Worm (Caenorhabditis elegans) whole organism, L1 larva: Measurements from ENCODE around the gene Y57G11C.8.
A peak's percentile ranks its signal among the peaks of the same experiment; 100 is the strongest.

Experiments used
- C04F5.9 ChIP-seq: sonication (generic microtip); optimal IDR thresholded peaks from 2 replicates; lab custom pipeline; 2016; ENCODE audit warnings: missing genetic modification characterization, missing compliant biosample characterization
- C34B4.2 ChIP-seq: sonication (generic microtip); optimal IDR thresholded peaks from 2 replicates; lab custom pipeline; 2017; ENCODE audit warnings: mild to moderate bottlenecking, missing genetic modification characterization, missing compliant biosample characterization
- F16B12.6 ChIP-seq: fragments of 150-350 bp; optimal IDR thresholded peaks from 2 replicates; lab custom pipeline; 2014; ENCODE audit warnings: missing biosample characterization, missing genetic modification characterization
- Y116A8C.19 ChIP-seq: sonication (generic microtip); optimal IDR thresholded peaks from 2 replicates; lab custom pipeline; 2016; ENCODE audit warnings: missing compliant biosample characterization, missing genetic modification characterization, borderline replicate concordance
- alr-1 ChIP-seq: fragments of 200-800 bp; sonication (Bioruptor generic); optimal IDR thresholded peaks from 2 replicates; lab custom pipeline; 2018; ENCODE audit warnings: borderline replicate concordance, mild to moderate bottlenecking, missing genetic modification characterization, missing compliant biosample characterization
- aly-2 ChIP-seq: fragments of 150-350 bp; optimal IDR thresholded peaks from 2 replicates; lab custom pipeline; 2014; ENCODE audit warnings: missing biosample characterization, missing genetic modification characterization
- ama-1 ChIP-seq: fragments of 150-350 bp; optimal IDR thresholded peaks from 2 replicates; lab custom pipeline; 2014
- ceh-63 ChIP-seq: fragments of 200-800 bp; sonication (Bioruptor generic); optimal IDR thresholded peaks from 2 replicates; lab custom pipeline; 2018; ENCODE audit warnings: mild to moderate bottlenecking, missing genetic modification characterization, missing compliant biosample characterization
- ceh-88 ChIP-seq: fragments of 200-800 bp; sonication (Bioruptor generic); IDR thresholded peaks from 2 replicates; pipeline ENCODE4 v1.3.6; 2022; ENCODE audit warnings: missing genetic modification characterization, missing compliant biosample characterization
- ceh-90 ChIP-seq: sonication (generic microtip); optimal IDR thresholded peaks from 2 replicates; lab custom pipeline; 2016; ENCODE audit warnings: missing genetic modification characterization, missing compliant biosample characterization
- dpl-1 ChIP-seq, 3 experiments: fragments of 150-350 bp in 2 of 3; sonication (generic microtip) in 1 of 3; optimal IDR thresholded peaks; 2 replicates each; lab custom pipeline; 2014 to 2017; ENCODE audit warnings: missing biosample characterization in 3 of 3, missing genetic modification characterization in 3 of 3, missing genetic modification reagents in 3 of 3
- efl-1 ChIP-seq, 4 experiments: fragments of 150-350 bp; optimal IDR thresholded peaks in 3 of 4; peaks in 1 of 4; 1 replicate in 1 of 4; 2 replicates in 3 of 4; lab custom pipeline; 2014; ENCODE audit warnings: missing biosample characterization in 2 of 4, missing genetic modification characterization in 2 of 4, missing genetic modification reagents in 2 of 4
- efl-3 ChIP-seq: fragments of 200-800 bp; sonication (Bioruptor generic); optimal IDR thresholded peaks from 2 replicates; lab custom pipeline; 2018; ENCODE audit warnings: mild to moderate bottlenecking, missing genetic modification characterization, missing compliant biosample characterization
- egl-13 ChIP-seq: sonication (generic microtip); optimal IDR thresholded peaks from 2 replicates; lab custom pipeline; 2016; ENCODE audit warnings: missing genotype, missing genetic modification reagents, missing genetic modification characterization, missing compliant biosample characterization
- elt-3 ChIP-seq, 6 experiments: fragments of 150-350 bp in 1 of 6; sonication (generic microtip); optimal IDR thresholded peaks; 2 replicates each; lab custom pipeline; 2017 to 2018; ENCODE audit warnings: missing biosample characterization in 6 of 6, missing genetic modification characterization in 6 of 6, inconsistent platforms in 1 of 6
- fkh-4 ChIP-seq: sonication (generic microtip); optimal IDR thresholded peaks from 2 replicates; lab custom pipeline; 2016; ENCODE audit warnings: missing compliant biosample characterization, missing genetic modification characterization, borderline replicate concordance
- fkh-8 ChIP-seq: sonication (generic microtip); optimal IDR thresholded peaks from 2 replicates; lab custom pipeline; 2016; ENCODE audit warnings: mild to moderate bottlenecking, missing genetic modification characterization, missing compliant biosample characterization
- grh-1 ChIP-seq: fragments of 200-800 bp; sonication (Bioruptor generic); IDR thresholded peaks from 2 replicates; pipeline ENCODE4 v1.3.6; 2022; ENCODE audit warnings: missing genetic modification reagents, missing genetic modification characterization, missing compliant biosample characterization
- hlh-4 ChIP-seq: sonication (generic microtip); optimal IDR thresholded peaks from 2 replicates; lab custom pipeline; 2016; ENCODE audit warnings: mild to moderate bottlenecking, missing genetic modification characterization, missing compliant biosample characterization
- isw-1 ChIP-seq: fragments of 200-800 bp; sonication (Bioruptor generic); IDR thresholded peaks from 2 replicates; pipeline ENCODE4 v1.3.6; 2022; ENCODE audit warnings: missing genetic modification characterization, missing compliant biosample characterization
- jun-1 ChIP-seq: fragments of 150-350 bp; optimal IDR thresholded peaks from 2 replicates; lab custom pipeline; 2014; ENCODE audit warnings: missing biosample characterization, missing genetic modification reagents, missing genetic modification characterization
- lin-15B ChIP-seq: fragments of 150-350 bp; sonication (generic microtip); optimal IDR thresholded peaks from 3 replicates; lab custom pipeline; 2014; ENCODE audit warnings: missing biosample characterization, missing genetic modification characterization
- lin-35 ChIP-seq, 2 experiments: fragments of 150-350 bp; optimal IDR thresholded peaks; 2 replicates each; lab custom pipeline; 2014; ENCODE audit warnings: missing biosample characterization in 2 of 2, missing genetic modification characterization in 2 of 2, missing genetic modification reagents in 2 of 2
- lin-39 ChIP-seq: fragments of 150-350 bp; optimal IDR thresholded peaks from 2 replicates; lab custom pipeline; 2014; ENCODE audit warnings: missing biosample characterization, missing genetic modification reagents, missing genetic modification characterization
- lir-3 ChIP-seq: sonication (generic microtip); optimal IDR thresholded peaks from 2 replicates; lab custom pipeline; 2016; ENCODE audit warnings: mild to moderate bottlenecking, missing genetic modification characterization, moderate library complexity, missing compliant biosample characterization; ENCODE audit not compliant: poor library complexity
- lsy-2 ChIP-seq, 2 experiments: fragments of 150-350 bp; optimal IDR thresholded peaks; 2 replicates each; lab custom pipeline; 2014; ENCODE audit warnings: missing biosample characterization in 2 of 2, missing genetic modification characterization in 2 of 2
- mab-9 ChIP-seq: fragments of 200-800 bp; sonication (Bioruptor generic); IDR thresholded peaks from 2 replicates; pipeline ENCODE4 v1.3.6; 2022; ENCODE audit warnings: missing genetic modification reagents, missing genetic modification characterization, missing compliant biosample characterization
- mef-2 ChIP-seq: fragments of 150-350 bp; optimal IDR thresholded peaks from 2 replicates; lab custom pipeline; 2014; ENCODE audit warnings: missing biosample characterization, missing genetic modification characterization
- mep-1 ChIP-seq: fragments of 150-350 bp; optimal IDR thresholded peaks from 2 replicates; lab custom pipeline; 2014; ENCODE audit warnings: missing biosample characterization, missing genetic modification characterization
- nhr-11 ChIP-seq: fragments of 150-350 bp; optimal IDR thresholded peaks from 2 replicates; lab custom pipeline; 2014; ENCODE audit warnings: missing biosample characterization, missing genetic modification characterization
- nhr-12 ChIP-seq: sonication (generic microtip); optimal IDR thresholded peaks from 2 replicates; lab custom pipeline; 2017; ENCODE audit warnings: missing biosample characterization, missing genetic modification characterization
- nhr-20 ChIP-seq: sonication (generic microtip); optimal IDR thresholded peaks from 2 replicates; lab custom pipeline; 2016; ENCODE audit warnings: mild to moderate bottlenecking, missing genetic modification characterization, missing compliant biosample characterization
- nhr-237 ChIP-seq: fragments of 150-350 bp; optimal IDR thresholded peaks from 2 replicates; lab custom pipeline; 2014; ENCODE audit warnings: missing biosample characterization, missing genetic modification characterization
- nhr-90 ChIP-seq: sonication (generic microtip); optimal IDR thresholded peaks from 2 replicates; lab custom pipeline; 2016; ENCODE audit warnings: mild to moderate bottlenecking, missing genetic modification characterization, missing compliant biosample characterization; ENCODE audit not compliant: poor library complexity
- pax-3 ChIP-seq: fragments of 200-800 bp; sonication (Bioruptor generic); optimal IDR thresholded peaks from 2 replicates; lab custom pipeline; 2018; ENCODE audit warnings: mild to moderate bottlenecking, missing genetic modification characterization, moderate library complexity, missing compliant biosample characterization
- snpc-4 ChIP-seq: fragments of 150-350 bp; optimal IDR thresholded peaks from 2 replicates; lab custom pipeline; 2014; ENCODE audit warnings: missing biosample characterization, missing genetic modification characterization
- snu-23 ChIP-seq: sonication (generic microtip); optimal IDR thresholded peaks from 2 replicates; lab custom pipeline; 2016; ENCODE audit warnings: missing genetic modification characterization, missing compliant biosample characterization
- sup-37 ChIP-seq: fragments of 200-800 bp; sonication (Bioruptor generic); optimal IDR thresholded peaks from 2 replicates; lab custom pipeline; 2018; ENCODE audit warnings: mild to moderate bottlenecking, missing genetic modification characterization, missing compliant biosample characterization
- swsn-7 ChIP-seq: sonication (generic microtip); optimal IDR thresholded peaks from 2 replicates; lab custom pipeline; 2016; ENCODE audit warnings: missing genetic modification characterization, missing compliant biosample characterization
- unc-130 ChIP-seq: fragments of 150-350 bp; optimal IDR thresholded peaks from 2 replicates; lab custom pipeline; 2017; ENCODE audit warnings: missing biosample characterization, missing genetic modification characterization, inconsistent platforms
- unc-62 ChIP-seq: fragments of 150-350 bp; optimal IDR thresholded peaks from 2 replicates; lab custom pipeline; 2014; ENCODE audit warnings: missing biosample characterization, missing genetic modification reagents, missing genetic modification characterization
- unc-86 ChIP-seq: sonication (generic microtip); optimal IDR thresholded peaks from 2 replicates; lab custom pipeline; 2016; ENCODE audit warnings: missing genetic modification characterization, missing compliant biosample characterization
- vab-15 ChIP-seq: sonication (generic microtip); optimal IDR thresholded peaks from 2 replicates; lab custom pipeline; 2017; ENCODE audit warnings: missing genotype, mild to moderate bottlenecking, missing genetic modification characterization, missing compliant biosample characterization
- xbp-1 ChIP-seq: sonication (generic microtip); optimal IDR thresholded peaks from 2 replicates; lab custom pipeline; 2016; ENCODE audit warnings: missing genetic modification characterization, missing compliant biosample characterization
- zag-1 ChIP-seq: fragments of 150-350 bp; optimal IDR thresholded peaks from 2 replicates; lab custom pipeline; 2014; ENCODE audit warnings: missing biosample characterization, missing genetic modification characterization
- ztf-11 ChIP-seq, 2 experiments: sonication (generic microtip); optimal IDR thresholded peaks; 2 replicates each; lab custom pipeline; 2016 to 2017; ENCODE audit warnings: missing genetic modification characterization in 2 of 2, missing biosample characterization in 1 of 2, missing compliant biosample characterization in 1 of 2
- ztf-4 ChIP-seq: fragments of 150-350 bp; optimal IDR thresholded peaks from 2 replicates; lab custom pipeline; 2014; ENCODE audit warnings: missing biosample characterization, missing genetic modification characterization

Gene Y57G11C.8

DNA sequence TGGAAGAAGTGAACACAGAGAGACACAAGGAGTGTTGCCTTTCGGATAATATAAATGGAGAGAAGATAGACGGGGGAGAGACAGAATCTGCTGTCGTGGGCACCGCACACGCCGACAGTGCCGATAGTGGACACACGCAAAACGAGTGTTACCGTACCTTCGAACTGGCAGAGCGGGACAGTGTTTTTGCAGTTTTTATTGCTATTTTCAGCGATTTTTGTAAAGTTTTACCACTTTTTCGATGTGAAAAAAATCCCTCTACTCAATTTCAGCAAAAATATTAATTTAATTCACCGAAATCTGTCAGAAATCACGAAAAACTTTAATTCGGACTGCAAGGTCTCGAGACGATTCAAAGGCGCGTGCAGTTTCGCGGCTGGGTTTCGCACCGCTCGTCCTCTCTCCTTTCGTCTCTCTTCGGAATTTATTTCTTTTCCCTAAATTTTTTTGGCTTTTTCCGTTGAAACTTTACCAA lies 43.3 kb downstream of the Y57G11C.8 start, which contains the start of gene sec-61.A (continued):
- TF ChIP-seq mep-1 (tag; lab: Kevin White, UChicago) (no peak), nhr-20 (tag; lab: Kevin White, UChicago) (peak; percentile 87), C04F5.9 (tag; lab: Kevin White, UChicago) (peak; percentile 62), F16B12.6 (peak; percentile 18), unc-86 (tag; lab: Kevin White, UChicago) (peak; percentile 85), ceh-90 (tag; lab: Kevin White, UChicago) (peak; percentile 50), lir-3 (peak; percentile 25), ztf-11 (tag; optimal IDR thresholded peaks at IDR 0.05; lab: Kevin White, UChicago) (peak in 1 of 2 experiments; percentile 65), fkh-8 (tag; lab: Kevin White, UChicago) (peak; percentile 92), elt-3 (tag; optimal IDR thresholded peaks at IDR 0.05; lab: Kevin White, UChicago) (peak in 3 of 6 experiments; percentile 39 to 64 (median 58)), hlh-4 (tag; lab: Kevin White, UChicago) (no peak), ztf-4 (no peak), swsn-7 (tag; lab: Kevin White, UChicago) (peak; percentile 84), lin-15B (peak; percentile 46), dpl-1 (GFP tag; optimal IDR thresholded peaks at IDR 0.05; lab: Kevin White, UChicago) (peak; percentile 74 to 79 (median 78)), xbp-1 (tag; lab: Kevin White, UChicago) (peak; percentile 93), mab-9 (GFP tag; lab: Robert Waterston, UW) (peak; percentile 52; the same call in 1 of the 2 replicates), jun-1 (tag; lab: Kevin White, UChicago) (peak; percentile 2), alr-1 (no peak), lin-39 (tag; lab: Kevin White, UChicago) (peak; percentile 45), pax-3 (tag; lab: Kevin White, UChicago) (peak; percentile 76), unc-130 (tag; lab: Kevin White, UChicago) (peak; percentile 2), Y116A8C.19 (tag; lab: Kevin White, UChicago) (no peak), C34B4.2 (peak; percentile 29), ama-1 (lab: Kevin White, UChicago) (no peak), fkh-4 (tag; lab: Kevin White, UChicago) (no peak), efl-3 (peak; percentile 31), vab-15 (tag; lab: Kevin White, UChicago) (peak; percentile 34), grh-1 (GFP tag; lab: Robert Waterston, UW) (peak; percentile 82), aly-2 (peak; percentile 57), nhr-12 (tag; lab: Kevin White, UChicago) (no peak), sup-37 (GFP tag; lab: Kevin White, UChicago) (peak; percentile 40), isw-1 (peak; percentile 100), snu-23 (GFP tag; lab: Kevin White, UChicago) (peak; percentile 95), nhr-237 (tag; lab: Kevin White, UChicago) (peak; percentile 16), nhr-11 (tag; lab: Kevin White, UChicago) (no peak), unc-62 (GFP tag; lab: Kevin White, UChicago) (no peak), egl-13 (tag; lab: Kevin White, UChicago) (peak; percentile 63), ceh-88 (GFP tag; lab: Robert Waterston, UW) (peak; percentile 58), snpc-4 (tag; lab: Kevin White, UChicago) (peak; percentile 51), mef-2 (tag; lab: Kevin White, UChicago) (no peak), lin-35 (GFP tag; optimal IDR thresholded peaks at IDR 0.05; lab: Kevin White, UChicago) (peak; percentile 84 to 85), lsy-2 (tag; optimal IDR thresholded peaks at IDR 0.05; lab: Kevin White, UChicago) (peak; percentile 97 to 99), zag-1 (tag; lab: Kevin White, UChicago) (no peak), ceh-63 (GFP tag; lab: Kevin White, UChicago) (no peak), nhr-90 (tag; lab: Kevin White, UChicago) (peak; percentile 85), efl-1 (optimal IDR thresholded peaks at IDR 0.05; lab: Kevin White, UChicago) (peak; percentile 79 to 87), efl-1 (GFP tag; optimal IDR thresholded peaks at IDR 0.05 in 1 of 2; lab: Kevin White, UChicago) (peak; percentile 66 to 93)
